Fruit fly (Drosophila melanogaster) whole organism, embryonic: ENCODE measurements around the gene hop.

Experiments used
- CG8478 ChIP-seq: fragments of >200 bp; optimal IDR thresholded peaks from 2 replicates; lab custom pipeline; 2018
- CG9215 ChIP-seq: fragments of 200-800 bp; sonication (Bioruptor generic); IDR thresholded peaks from 2 replicates; pipeline ENCODE4 v1.3.6; 2022; ENCODE audit warnings: missing biosample characterization, missing genetic modification characterization
- CG9727 ChIP-seq: fragments of 200-800 bp; sonication (Bioruptor generic); optimal IDR thresholded peaks from 3 replicates; lab custom pipeline; 2017; ENCODE audit warnings: missing biosample characterization, mild to moderate bottlenecking, missing genetic modification characterization
- Side ChIP-seq: fragments of 200-800 bp; sonication (Bioruptor generic); optimal IDR thresholded peaks from 2 replicates; lab custom pipeline; 2016; ENCODE audit warnings: missing biosample characterization, missing genetic modification characterization
- Xrp1 ChIP-seq: fragments of 200-800 bp; sonication (Bioruptor generic); IDR thresholded peaks from 2 replicates; pipeline ENCODE4 v1.3.6; 2022; ENCODE audit warnings: missing biosample characterization, missing genetic modification characterization
- danr ChIP-seq: fragments of 200-800 bp; sonication (Bioruptor generic); IDR thresholded peaks from 2 replicates; pipeline ENCODE4 v1.3.6; 2022; ENCODE audit warnings: missing biosample characterization, missing genetic modification characterization
- hb ChIP-seq: fragments of 200-800 bp; sonication (Bioruptor generic); IDR thresholded peaks from 3 replicates; pipeline ENCODE4 v1.3.6; 2022; ENCODE audit warnings: missing biosample characterization, missing genetic modification characterization; ENCODE audit not compliant: partially characterized antibody
- hth ChIP-seq: fragments of >200 bp; optimal IDR thresholded peaks from 2 replicates; lab custom pipeline; 2017; ENCODE audit warnings: inconsistent platforms
- kni ChIP-seq: fragments of 200-800 bp; sonication (Bioruptor generic); optimal IDR thresholded peaks from 3 replicates; lab custom pipeline; 2017; ENCODE audit warnings: mild to moderate bottlenecking, missing biosample characterization, missing genetic modification reagents, missing genetic modification characterization
- slbo ChIP-seq: fragments of 200-800 bp; sonication (Bioruptor generic); IDR thresholded peaks from 2 replicates; pipeline ENCODE4 v1.3.6; 2022; ENCODE audit warnings: missing biosample characterization, missing genetic modification characterization
- sna ChIP-seq: fragments of 200-800 bp; sonication (Bioruptor generic); IDR thresholded peaks from 2 replicates; pipeline ENCODE4 v1.3.6; 2022; ENCODE audit warnings: missing biosample characterization, missing genetic modification characterization; ENCODE audit not compliant: partially characterized antibody
- tap ChIP-seq: fragments of 200-800 bp; optimal IDR thresholded peaks from 3 replicates; lab custom pipeline; 2019; ENCODE audit warnings: missing biosample characterization, mild to moderate bottlenecking, missing genetic modification characterization, moderate library complexity
- tll ChIP-seq, 2 experiments: fragments of 200-800 bp in 1 of 2; fragments of >200 bp in 1 of 2; sonication (Bioruptor generic) in 1 of 2; optimal IDR thresholded peaks; 2 replicates each; lab custom pipeline; 2017 to 2019; ENCODE audit warnings: missing biosample characterization in 2 of 2, missing genetic modification characterization in 2 of 2, mild to moderate bottlenecking in 1 of 2, moderate library complexity in 1 of 2
- tna ChIP-seq: fragments of 200-800 bp; sonication (Bioruptor generic); IDR thresholded peaks from 2 replicates; pipeline ENCODE4 v1.3.6; 2022; ENCODE audit warnings: missing biosample characterization, missing genetic modification characterization; ENCODE audit not compliant: partially characterized antibody

dm6 chrX:11384023-11384444 lies 16.1 kb upstream of the hop start:
- TF ChIP-seq tap (tag; lab: Kevin White, UChicago) = peak; percentile 16
- no peak for TF ChIP-seq sna
- no peak for TF ChIP-seq tna (GFP tag; lab: Robert Waterston, UW)
- TF ChIP-seq Xrp1 = peak; percentile 69
- no peak for TF ChIP-seq kni
- TF ChIP-seq hth (lab: Kevin White, UChicago) = no peak
- TF ChIP-seq hb (GFP tag; lab: Robert Waterston, UW) = 0 out of 3 replicates have a peak, but pooled peaks have one; percentile 26
- peak; percentile 9 for TF ChIP-seq Side (GFP tag; lab: Kevin White, UChicago)
- peak; percentile 68 for TF ChIP-seq danr (GFP tag; lab: Robert Waterston, UW)
- peak; percentile 61 for TF ChIP-seq CG9727 (GFP tag; lab: Kevin White, UChicago)
- TF ChIP-seq tll (GFP tag; optimal IDR thresholded peaks at IDR 0.05; lab: Kevin White, UChicago) = peak in 1 of 2 experiments; percentile 66
- TF ChIP-seq slbo (GFP tag; lab: Robert Waterston, UW) = peak; percentile 92
- no peak for TF ChIP-seq CG8478 (lab: Kevin White, UChicago)
- peak; percentile 77 for TF ChIP-seq CG9215 (GFP tag; lab: Robert Waterston, UW)
